Fruit fly (Drosophila melanogaster) whole organism, embryonic: ENCODE results near the gene eIF4E7.

ENCODE experiments used
- C15 ChIP-seq: fragments of 200-800 bp; sonication (Bioruptor generic); IDR thresholded peaks from 3 replicates; pipeline ENCODE4 v1.3.6; 2022; ENCODE audit warnings: missing biosample characterization, missing genetic modification characterization
- CG11560 ChIP-seq: fragments of 200-800 bp; sonication (Bioruptor generic); IDR thresholded peaks from 3 replicates; pipeline ENCODE4 v1.3.6; 2022; ENCODE audit warnings: missing biosample characterization, missing genetic modification characterization
- CG14710 ChIP-seq: fragments of 200-800 bp; sonication (Bioruptor generic); optimal IDR thresholded peaks from 3 replicates; lab custom pipeline; 2019; ENCODE audit warnings: missing biosample characterization, mild to moderate bottlenecking, missing genetic modification characterization, moderate library complexity
- CG17385 ChIP-seq: fragments of 200-800 bp; sonication (Bioruptor generic); optimal IDR thresholded peaks from 3 replicates; lab custom pipeline; 2018; ENCODE audit warnings: missing biosample characterization, mild to moderate bottlenecking, missing genetic modification characterization
- CG33557 ChIP-seq: fragments of 200-800 bp; sonication (Bioruptor generic); optimal IDR thresholded peaks from 2 replicates; lab custom pipeline; 2019; ENCODE audit warnings: missing biosample characterization, mild to moderate bottlenecking, missing genetic modification characterization, moderate library complexity
- CG7357 ChIP-seq: fragments of 200-800 bp; sonication (Bioruptor generic); IDR thresholded peaks from 3 replicates; pipeline ENCODE4 v1.3.6; 2022; ENCODE audit warnings: missing biosample characterization, missing genetic modification characterization
- Rfx ChIP-seq: fragments of 200-800 bp; sonication (Bioruptor generic); IDR thresholded peaks from 2 replicates; pipeline ENCODE4 v1.3.6; 2022; ENCODE audit warnings: missing biosample characterization, missing genetic modification characterization
- br ChIP-seq: fragments of >200 bp; optimal IDR thresholded peaks from 2 replicates; lab custom pipeline; 2017
- gt ChIP-seq: fragments of 200-800 bp; sonication (Bioruptor generic); IDR thresholded peaks from 2 replicates; pipeline ENCODE4 v1.3.6; 2022; ENCODE audit warnings: missing biosample characterization, missing genetic modification characterization
- nom ChIP-seq: fragments of 200-800 bp; sonication (Bioruptor generic); optimal IDR thresholded peaks from 2 replicates; lab custom pipeline; 2017; ENCODE audit warnings: missing biosample characterization, missing genetic modification characterization, mild to moderate bottlenecking, moderate library complexity, missing genetic modification reagents
- pros ChIP-seq: fragments of 200-800 bp; sonication (Bioruptor generic); optimal IDR thresholded peaks from 3 replicates; lab custom pipeline; 2019; ENCODE audit warnings: missing biosample characterization, mild to moderate bottlenecking, missing genetic modification characterization, moderate library complexity
- psq ChIP-seq: fragments of 200-800 bp; sonication (Bioruptor generic); optimal IDR thresholded peaks from 2 replicates; lab custom pipeline; 2017; ENCODE audit warnings: missing biosample characterization, missing genetic modification characterization

- TF ChIP-seq CG33557 (GFP tag; lab: Kevin White, UChicago), result no peak
- TF ChIP-seq pros (GFP tag; lab: Kevin White, UChicago), result no peak
- TF ChIP-seq gt (GFP tag; lab: Robert Waterston, UW), result no peak
- TF ChIP-seq CG7357 (GFP tag; lab: Robert Waterston, UW), result no peak
- TF ChIP-seq psq, result no peak
- no peak for TF ChIP-seq CG14710
- TF ChIP-seq br, result no peak
- no peak for TF ChIP-seq CG17385 (GFP tag; lab: Kevin White, UChicago)
- no peak for TF ChIP-seq nom (GFP tag; lab: Kevin White, UChicago)
- no peak for TF ChIP-seq C15 (GFP tag; lab: Robert Waterston, UW)
- no peak for TF ChIP-seq Rfx (GFP tag; lab: Robert Waterston, UW)
- TF ChIP-seq CG11560 (tag; lab: Robert Waterston, UW), result no peak
These were observed 8.1 kb upstream of the eIF4E7 start, which contains the start of gene CG11378 for dm6 chrX:1170117-1170878.
